Worm (Caenorhabditis elegans) whole organism, late embryonic: ENCODE results near the gene C40H1.3.

ENCODE experiments used
- T23F11.4 ChIP-seq: fragments of 200-800 bp; sonication (Bioruptor generic); optimal IDR thresholded peaks from 2 replicates; lab custom pipeline; 2018; ENCODE audit warnings: mild to moderate bottlenecking, missing genetic modification characterization, missing compliant biosample characterization
- ceh-19 ChIP-seq: fragments of 200-800 bp; sonication (Bioruptor generic); optimal IDR thresholded peaks from 2 replicates; lab custom pipeline; 2018; ENCODE audit warnings: mild to moderate bottlenecking, missing genetic modification characterization, missing compliant biosample characterization
- ceh-24 ChIP-seq: sonication (generic microtip); optimal IDR thresholded peaks from 2 replicates; lab custom pipeline; 2016; ENCODE audit warnings: mild to moderate bottlenecking, missing genetic modification characterization, missing compliant biosample characterization
- ceh-34 ChIP-seq: sonication (generic microtip); optimal IDR thresholded peaks from 2 replicates; lab custom pipeline; 2016; ENCODE audit warnings: mild to moderate bottlenecking, missing genetic modification characterization, missing compliant biosample characterization
- elt-2 ChIP-seq: sonication (generic microtip); optimal IDR thresholded peaks from 2 replicates; lab custom pipeline; 2016; ENCODE audit warnings: missing genetic modification reagents, missing genetic modification characterization, missing compliant biosample characterization
- fkh-10 ChIP-seq: fragments of 150-350 bp; optimal IDR thresholded peaks from 2 replicates; lab custom pipeline; 2014; ENCODE audit warnings: missing biosample characterization, missing genetic modification reagents, missing genetic modification characterization
- fkh-6 ChIP-seq: sonication (generic microtip); optimal IDR thresholded peaks from 2 replicates; lab custom pipeline; 2016; ENCODE audit warnings: missing genetic modification characterization, missing compliant biosample characterization
- hlh-30 ChIP-seq: sonication (generic microtip); optimal IDR thresholded peaks from 2 replicates; lab custom pipeline; 2017; ENCODE audit warnings: antibody characterized with exemption, missing genetic modification characterization, missing compliant biosample characterization; ENCODE audit not compliant: insufficient read depth
- lim-6 ChIP-seq: sonication (generic microtip); optimal IDR thresholded peaks from 2 replicates; lab custom pipeline; 2016; ENCODE audit warnings: missing genetic modification characterization, missing compliant biosample characterization
- nhr-11 ChIP-seq: fragments of 150-350 bp; optimal IDR thresholded peaks from 2 replicates; lab custom pipeline; 2014; ENCODE audit warnings: missing biosample characterization, missing genetic modification characterization
- npax-4 ChIP-seq: sonication (generic microtip); optimal IDR thresholded peaks from 2 replicates; lab custom pipeline; 2016; ENCODE audit warnings: missing genetic modification characterization, missing compliant biosample characterization
- pax-1 ChIP-seq: fragments of 150-350 bp; optimal IDR thresholded peaks from 2 replicates; lab custom pipeline; 2014; ENCODE audit warnings: missing biosample characterization, missing genetic modification characterization
- pha-4 ChIP-seq: fragments of 150-350 bp; optimal IDR thresholded peaks from 2 replicates; lab custom pipeline; 2018; ENCODE audit warnings: missing biosample characterization, missing genetic modification reagents, missing genetic modification characterization
- unc-86 ChIP-seq: sonication (generic microtip); optimal IDR thresholded peaks from 2 replicates; lab custom pipeline; 2016; ENCODE audit warnings: missing genetic modification characterization, missing compliant biosample characterization

DNA sequence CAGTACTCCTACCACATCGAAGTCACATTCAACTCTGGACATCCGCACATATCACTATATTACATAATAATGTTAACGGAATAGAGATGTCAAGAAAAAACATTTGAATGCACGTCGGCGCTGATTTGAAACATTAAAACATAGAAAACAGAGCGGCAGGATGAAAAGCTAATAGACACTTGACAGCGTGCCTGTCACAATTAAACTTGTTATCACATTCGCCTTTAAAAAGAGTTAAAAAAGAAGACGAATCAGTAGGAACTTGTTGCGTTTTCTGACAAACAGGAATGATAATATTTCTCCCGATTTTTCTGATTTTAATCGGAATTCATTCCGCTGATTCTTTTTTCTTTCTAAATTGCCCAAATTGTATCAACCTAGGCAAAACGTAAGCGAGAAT lies 11.6 kb downstream of the C40H1.3 start:
- TF ChIP-seq fkh-6 (tag; lab: Kevin White, UChicago) (no peak), ceh-19 (GFP tag; lab: Kevin White, UChicago) (no peak), ceh-24 (tag; lab: Kevin White, UChicago) (no peak), nhr-11 (tag; lab: Kevin White, UChicago) (no peak), pha-4 (tag; lab: Kevin White, UChicago) (no peak), lim-6 (no peak), unc-86 (tag; lab: Kevin White, UChicago) (no peak), fkh-10 (GFP tag; lab: Kevin White, UChicago) (no peak), ceh-34 (tag; lab: Kevin White, UChicago) (no peak), pax-1 (tag; lab: Kevin White, UChicago) (no peak), npax-4 (no peak), hlh-30 (tag; lab: Kevin White, UChicago) (no peak), elt-2 (no peak), T23F11.4 (no peak)
